Fruit fly (Drosophila melanogaster): ENCODE results near the gene Fum3.

The Fum3 gene

dm6 chr3L:11422338-11422802 lies 43.3 kb downstream of the Fum3 start (continued):
- TF ChIP-seq ato (GFP tag; IDR thresholded peaks at IDR 0.05; ENCODE audit: partially characterized antibody) (no peak), Ets65A (GFP tag) (peak; percentile 89), Dek (tag; optimal IDR thresholded peaks at IDR 0.05) (no peak), CG14965 (GFP tag; optimal IDR thresholded peaks at IDR 0.05; ENCODE audit: borderline replicate concordance) (peak; percentile 24), CG1603 (tag; optimal IDR thresholded peaks at IDR 0.05) (peak; percentile 65), CG1024 (GFP tag; IDR thresholded peaks at IDR 0.05) (peak; percentile 79), rib (GFP tag; IDR thresholded peaks at IDR 0.05) (no peak), crc (GFP tag; optimal IDR thresholded peaks at IDR 0.05) (peak; percentile 28), psq (GFP tag; optimal IDR thresholded peaks at IDR 0.05) (no peak), Lhr (GFP tag; optimal IDR thresholded peaks at IDR 0.05) (peak; percentile 46), CG2712 (tag; optimal IDR thresholded peaks at IDR 0.05) (peak; percentile 91), CG15514 (GFP tag; optimal IDR thresholded peaks at IDR 0.05) (peak; percentile 30), bbx (GFP tag; IDR thresholded peaks at IDR 0.05; ENCODE audit: partially characterized antibody) (no peak), sqz (GFP tag; optimal IDR thresholded peaks at IDR 0.05) (peak; percentile 73), pnt (GFP tag; optimal IDR thresholded peaks at IDR 0.05) (peak; percentile 68), CG8924 (tag; optimal IDR thresholded peaks at IDR 0.05) (peak; percentile 56), chn (GFP tag; optimal IDR thresholded peaks at IDR 0.05) (peak; percentile 23), al (GFP tag; IDR thresholded peaks at IDR 0.05) (no peak), Ada2b (GFP tag; IDR thresholded peaks at IDR 0.05) (peak; percentile 69), CG42726 (GFP tag; IDR thresholded peaks at IDR 0.05; ENCODE audit: partially characterized antibody) (no peak), ATbp (GFP tag; optimal IDR thresholded peaks at IDR 0.05) (peak; percentile 76), dpn (GFP tag; optimal IDR thresholded peaks at IDR 0.05) (peak; percentile 29 to 59), CG15073 (GFP tag; optimal IDR thresholded peaks at IDR 0.05) (no peak), gt (GFP tag; IDR thresholded peaks at IDR 0.05) (peak; percentile 70; the same call in 1 of the 2 replicates), CG12659 (GFP tag; optimal IDR thresholded peaks at IDR 0.05) (peak; percentile 59), Sry-δ (GFP tag; optimal IDR thresholded peaks at IDR 0.05) (peak; percentile 47), Bteb2 (GFP tag; optimal IDR thresholded peaks at IDR 0.05) (peak; percentile 29), sug (tag; optimal IDR thresholded peaks at IDR 0.05) (no peak), CG32767 (GFP tag; IDR thresholded peaks at IDR 0.05) (peak; percentile 77), CG10543 (GFP tag; optimal IDR thresholded peaks at IDR 0.05) (peak; percentile 59), CG9817 (tag; optimal IDR thresholded peaks at IDR 0.05) (peak; percentile 47), ara (GFP tag; IDR thresholded peaks at IDR 0.05) (peak; percentile 92), klu (GFP tag; IDR thresholded peaks at IDR 0.05) (peak; percentile 72), gfzf (GFP tag; optimal IDR thresholded peaks at IDR 0.05) (no peak), CG31441 (GFP tag; IDR thresholded peaks at IDR 0.05) (peak; percentile 88), CG2875 (GFP tag; optimal IDR thresholded peaks at IDR 0.05) (peak; percentile 71), CG12391 (tag; optimal IDR thresholded peaks at IDR 0.05) (peak; percentile 78), Oaz (GFP tag; IDR thresholded peaks at IDR 0.05) (peak; percentile 52), CG11093 (GFP tag; IDR thresholded peaks at IDR 0.05) (peak; percentile 83), fru (optimal IDR thresholded peaks at IDR 0.05) (no peak), Hmr (GFP tag; optimal IDR thresholded peaks at IDR 0.05) (peak; percentile 69), NFAT (GFP tag; IDR thresholded peaks at IDR 0.05) (no peak), CG12744 (GFP tag; optimal IDR thresholded peaks at IDR 0.05) (no peak), Tbp (GFP tag; optimal IDR thresholded peaks at IDR 0.05) (no peak), peb (GFP tag; IDR thresholded peaks at IDR 0.05) (peak; percentile 69), dmrt11E (tag; optimal IDR thresholded peaks at IDR 0.05) (peak; percentile 88), slou (GFP tag; optimal IDR thresholded peaks at IDR 0.05) (no peak), CG1792 (GFP tag; optimal IDR thresholded peaks at IDR 0.05) (peak; percentile 78), E2f2 (GFP tag; IDR thresholded peaks at IDR 0.05) (peak; percentile 36; the same call in 1 of the 2 replicates), CG14014 (GFP tag; IDR thresholded peaks at IDR 0.05) (peak; percentile 64), scrt (GFP tag; optimal IDR thresholded peaks at IDR 0.05) (peak; percentile 54)

Data from whole organism, embryonic.